Worm (Caenorhabditis elegans): ENCODE data around the gene Y2H9A.6.

The Y2H9A.6 gene

DNA sequence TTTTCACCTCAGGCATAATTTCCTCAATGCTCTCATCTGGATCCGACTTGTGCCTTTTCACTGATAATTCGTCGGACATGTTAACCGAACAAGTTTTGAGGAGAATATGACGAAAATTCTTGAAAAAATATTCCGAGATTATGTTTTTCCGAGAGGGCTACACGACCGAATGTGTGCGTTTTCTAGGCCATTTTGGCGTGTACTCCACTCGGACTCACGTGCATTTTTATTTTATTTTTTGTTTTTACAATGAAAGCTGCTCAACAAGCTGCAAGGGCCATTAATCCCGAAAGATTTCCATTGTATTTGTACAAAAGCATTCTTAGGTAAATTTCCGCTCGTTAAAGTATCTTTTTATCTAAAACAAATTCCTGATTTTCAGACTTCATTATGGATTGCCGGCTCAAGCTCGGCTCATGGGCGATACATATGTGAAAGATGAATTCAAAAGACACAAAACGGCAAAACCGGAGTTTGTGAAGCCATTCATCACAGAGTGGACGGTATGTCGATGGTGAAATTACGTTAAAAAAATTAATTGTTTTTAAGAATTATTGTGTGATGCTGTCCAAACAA is 24.6 kb downstream of the Y2H9A.6 start, which contains the start of the genes F25H9.6 and F25H9.7:
Gene F25H9.6, minus strand, starts transcription at position 172 of the 576 bp plus-strand sequence.
Gene F25H9.7, plus strand, starts transcription at position 187 of the 576 bp plus-strand sequence.
- TF ChIP-seq lin-15B (tag; optimal IDR thresholded peaks at IDR 0.05) (peak; percentile 66), zag-1 (tag; optimal IDR thresholded peaks at IDR 0.05) (no peak), fkh-10 (GFP tag; optimal IDR thresholded peaks at IDR 0.05) (no peak), aha-1 (tag; optimal IDR thresholded peaks at IDR 0.05) (no peak), swsn-7 (tag; optimal IDR thresholded peaks at IDR 0.05) (peak; percentile 94), fos-1 (tag; optimal IDR thresholded peaks at IDR 0.05) (peak; percentile 72), C16A3.4 (tag; optimal IDR thresholded peaks at IDR 0.05) (peak; percentile 56), ets-5 (GFP tag; IDR thresholded peaks at IDR 0.05) (no peak), elt-3 (tag; optimal IDR thresholded peaks at IDR 0.05) (peak in 3 of 6 experiments; percentile 15 to 77 (median 54)), ceh-82 (tag; optimal IDR thresholded peaks at IDR 0.05) (peak; percentile 78 to 93 (median 80)), egl-27 (tag; optimal IDR thresholded peaks at IDR 0.05) (no peak), nhr-47 (tag; optimal IDR thresholded peaks at IDR 0.05) (peak; percentile 96), irx-1 (tag; optimal IDR thresholded peaks at IDR 0.05) (peak; percentile 97), hpl-2 (GFP tag; optimal IDR thresholded peaks at IDR 0.05) (peak; percentile 27), tbx-2 (tag; optimal IDR thresholded peaks at IDR 0.05) (peak; percentile 97), aly-2 (tag; optimal IDR thresholded peaks at IDR 0.05) (peak; percentile 41), pqm-1 (tag; optimal IDR thresholded peaks at IDR 0.05) (peak; percentile 28), tlp-1 (tag; optimal IDR thresholded peaks at IDR 0.05) (no peak), unc-130 (tag; optimal IDR thresholded peaks at IDR 0.05) (peak; percentile 47), pag-3 (tag; optimal IDR thresholded peaks at IDR 0.05; ENCODE audit: borderline replicate concordance, insufficient read depth) (no peak), alr-1 (tag; optimal IDR thresholded peaks at IDR 0.05; ENCODE audit: borderline replicate concordance) (no peak), lsy-2 (tag; optimal IDR thresholded peaks at IDR 0.05) (peak; percentile 79 to 87), lin-14 (GFP tag; optimal IDR thresholded peaks at IDR 0.05) (peak; percentile 87), mab-9 (GFP tag; IDR thresholded peaks at IDR 0.05) (peak; percentile 94), ces-1 (GFP tag; optimal IDR thresholded peaks at IDR 0.05) (no peak), ztf-11 (tag; optimal IDR thresholded peaks at IDR 0.05) (peak in 1 of 2 experiments; percentile 99), nhr-237 (tag; optimal IDR thresholded peaks at IDR 0.05) (no peak), ceh-63 (GFP tag; optimal IDR thresholded peaks at IDR 0.05) (peak; percentile 94), mdl-1 (tag; optimal IDR thresholded peaks at IDR 0.05) (peak; percentile 37 to 96), sup-37 (GFP tag; optimal IDR thresholded peaks at IDR 0.05) (peak; percentile 80), isw-1 (GFP tag; IDR thresholded peaks at IDR 0.05) (peak; percentile 83), unc-98 (GFP tag; IDR thresholded peaks at IDR 0.05) (peak; percentile 91), nhr-12 (tag; optimal IDR thresholded peaks at IDR 0.05) (no peak), nhr-84 (tag; optimal IDR thresholded peaks at IDR 0.05) (no peak), unc-30 (tag; optimal IDR thresholded peaks at IDR 0.05) (no peak), efl-1 (optimal IDR thresholded peaks at IDR 0.05) (peak; percentile 80 to 83), efl-1 (GFP tag; optimal IDR thresholded peaks at IDR 0.05 in 1 of 2) (peak; percentile 77 to 97), jun-1 (tag; optimal IDR thresholded peaks at IDR 0.05) (peak; percentile 69), xbp-1 (tag; optimal IDR thresholded peaks at IDR 0.05) (peak; percentile 91), ceh-90 (tag; optimal IDR thresholded peaks at IDR 0.05) (peak; percentile 95), F16B12.6 (tag; optimal IDR thresholded peaks at IDR 0.05) (peak; percentile 62), elt-2 (tag; optimal IDR thresholded peaks at IDR 0.05) (peak; percentile 87), skn-1 (tag; optimal IDR thresholded peaks at IDR 0.05) (peak; percentile 51), ztf-4 (tag; optimal IDR thresholded peaks at IDR 0.05) (peak; percentile 34), snpc-4 (tag; optimal IDR thresholded peaks at IDR 0.05) (peak; percentile 75), nhr-19 (GFP tag; conservative IDR thresholded peaks at IDR 0.05) (peak; percentile 93), nhr-76 (tag; optimal IDR thresholded peaks at IDR 0.05) (peak; percentile 48), sptf-1 (tag; optimal IDR thresholded peaks at IDR 0.05) (no peak), lir-3 (tag; optimal IDR thresholded peaks at IDR 0.05; ENCODE audit: poor library complexity) (peak; percentile 99), C34B4.2 (tag; optimal IDR thresholded peaks at IDR 0.05) (peak; percentile 75), vab-15 (tag; optimal IDR thresholded peaks at IDR 0.05) (peak; percentile 94), ceh-88 (GFP tag; IDR thresholded peaks at IDR 0.05) (peak; percentile 74), Y116A8C.19 (tag; optimal IDR thresholded peaks at IDR 0.05; ENCODE audit: borderline replicate concordance) (peak; percentile 98)
